Worm (Caenorhabditis elegans) whole organism, L4 larva: ENCODE measurements around the gene sshk-1.
A peak's percentile ranks its signal among the peaks of the same experiment; 100 is the strongest.

Experiments used
- aha-1 ChIP-seq: fragments of 150-350 bp; peaks from one replicate; lab custom pipeline; 2014; ENCODE audit warnings: missing biosample characterization, missing genetic modification characterization
- attf-4 ChIP-seq: sonication (generic microtip); optimal IDR thresholded peaks from 3 replicates; lab custom pipeline; 2017; ENCODE audit warnings: missing biosample characterization, missing genetic modification characterization
- daf-16 ChIP-seq, 3 experiments: sonication (generic microtip); optimal IDR thresholded peaks; 2 replicates each; lab custom pipeline; 2016 to 2017; ENCODE audit warnings: missing genetic modification characterization in 3 of 3, missing genetic modification reagents in 3 of 3, mild to moderate bottlenecking in 2 of 3, missing compliant biosample characterization in 2 of 3, missing biosample characterization in 1 of 3, moderate library complexity in 1 of 3
- daf-19 ChIP-seq: fragments of 200-800 bp; sonication (Bioruptor generic); conservative IDR thresholded peaks from 2 replicates; pipeline ENCODE4 v1.3.6; 2022; ENCODE audit warnings: missing genetic modification characterization, missing compliant biosample characterization
- jun-1 ChIP-seq: fragments of 150-350 bp; optimal IDR thresholded peaks from 2 replicates; lab custom pipeline; 2014; ENCODE audit warnings: missing biosample characterization, missing genetic modification reagents, missing genetic modification characterization
- lin-1 ChIP-seq: fragments of 200-800 bp; sonication (Bioruptor generic); IDR thresholded peaks from 2 replicates; pipeline ENCODE4 v1.3.6; 2022; ENCODE audit warnings: missing genetic modification reagents, missing genetic modification characterization, missing compliant biosample characterization
- nhr-237 ChIP-seq: sonication (generic microtip); optimal IDR thresholded peaks from 2 replicates; lab custom pipeline; 2017; ENCODE audit warnings: missing biosample characterization, missing genetic modification characterization
- nhr-28 ChIP-seq: fragments of 150-350 bp; optimal IDR thresholded peaks from 2 replicates; lab custom pipeline; 2014; ENCODE audit warnings: missing biosample characterization, missing genetic modification characterization
- nhr-48 ChIP-seq: sonication (generic microtip); optimal IDR thresholded peaks from 2 replicates; lab custom pipeline; 2016; ENCODE audit warnings: mild to moderate bottlenecking, missing genetic modification characterization, missing compliant biosample characterization
- nhr-76 ChIP-seq: fragments of 150-350 bp; optimal IDR thresholded peaks from 2 replicates; lab custom pipeline; 2014; ENCODE audit warnings: missing biosample characterization, missing genetic modification characterization
- pha-4 ChIP-seq, 2 experiments: fragments of 150-350 bp in 1 of 2; fragments of 200-800 bp in 1 of 2; sonication (Bioruptor generic) in 1 of 2; IDR thresholded peaks in 1 of 2; optimal IDR thresholded peaks in 1 of 2; 2 replicates each; pipeline versions ENCODE4 v1.3.6 to Lab custom; 2014 to 2022; ENCODE audit warnings: missing genetic modification characterization in 2 of 2, missing genetic modification reagents in 2 of 2, missing biosample characterization in 1 of 2, missing compliant biosample characterization in 1 of 2
- pqm-1 ChIP-seq: sonication (generic microtip); optimal IDR thresholded peaks from 2 replicates; lab custom pipeline; 2017; ENCODE audit warnings: missing biosample characterization, missing genetic modification characterization
- spr-1 ChIP-seq: sonication (generic microtip); optimal IDR thresholded peaks from 2 replicates; lab custom pipeline; 2016; ENCODE audit warnings: mild to moderate bottlenecking, missing genetic modification characterization, missing compliant biosample characterization
- unc-130 ChIP-seq: sonication (generic microtip); optimal IDR thresholded peaks from 2 replicates; lab custom pipeline; 2016; ENCODE audit warnings: missing genetic modification reagents, missing genetic modification characterization, missing compliant biosample characterization
- unc-62 ChIP-seq, 3 experiments: fragments of 150-350 bp in 1 of 3; sonication (generic microtip); optimal IDR thresholded peaks in 2 of 3; peaks in 1 of 3; 1 replicate in 1 of 3; 2 replicates in 2 of 3; lab custom pipeline; 2014 to 2017; ENCODE audit warnings: missing biosample characterization in 3 of 3, missing genetic modification characterization in 3 of 3, missing genetic modification reagents in 3 of 3, missing genotype in 1 of 3

sshk-1 gene

DNA sequence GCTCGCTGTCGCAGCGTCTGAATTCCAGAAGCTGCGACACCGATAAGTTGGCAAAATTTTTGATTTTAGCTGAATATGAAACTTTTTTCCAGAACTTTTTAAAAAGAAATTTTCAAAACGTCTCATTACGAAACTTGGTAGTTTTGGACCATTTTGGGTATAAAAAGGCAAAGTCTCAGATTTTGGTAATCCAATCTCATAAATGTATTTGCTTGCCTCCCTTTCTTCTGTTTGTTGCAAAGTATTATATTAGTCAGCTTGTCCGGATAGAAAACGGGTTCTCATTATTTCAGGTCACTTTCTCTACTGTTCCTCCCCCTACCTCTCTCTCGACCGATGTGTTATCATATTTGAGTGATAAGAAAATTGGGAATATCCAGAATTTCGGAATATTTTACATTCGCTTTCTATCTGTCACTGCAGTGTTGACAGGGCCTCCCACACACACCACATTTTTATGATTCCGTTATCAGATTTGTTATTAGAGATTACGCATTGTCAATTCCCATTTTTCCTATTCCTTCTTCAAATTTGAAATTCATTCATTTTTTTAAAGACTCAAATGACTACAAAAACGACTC, 37.7 kb downstream of the sshk-1 start, which contains the start of gene F31D4.5:
F31D4.5 (plus strand) TSS at position 491 of the 581 bp plus-strand sequence.
- no peak for TF ChIP-seq daf-16 (GFP tag; optimal IDR thresholded peaks at IDR 0.05; lab: Kevin White, UChicago)
- TF ChIP-seq daf-16 (tag; optimal IDR thresholded peaks at IDR 0.05; lab: Kevin White, UChicago): peak; percentile 56
- TF ChIP-seq unc-130 (GFP tag; lab: Kevin White, UChicago): no peak
- no peak for TF ChIP-seq nhr-28 (tag; lab: Kevin White, UChicago)
- no peak for TF ChIP-seq attf-4 (tag; lab: Kevin White, UChicago)
- no peak for TF ChIP-seq spr-1
- no peak for TF ChIP-seq pha-4 (GFP tag; IDR thresholded peaks at IDR 0.05; lab: Robert Waterston, UW)
- TF ChIP-seq pha-4 (tag; optimal IDR thresholded peaks at IDR 0.05; lab: Kevin White, UChicago): no peak
- TF ChIP-seq daf-19 (GFP tag; lab: Robert Waterston, UW): no peak
- no peak for TF ChIP-seq nhr-76
- TF ChIP-seq unc-62 (GFP tag; optimal IDR thresholded peaks at IDR 0.05 in 1 of 2; lab: Kevin White, UChicago): peak in 1 of 2 experiments; percentile 81
- TF ChIP-seq unc-62 (tag; optimal IDR thresholded peaks at IDR 0.05; lab: Kevin White, UChicago): no peak

DNA sequence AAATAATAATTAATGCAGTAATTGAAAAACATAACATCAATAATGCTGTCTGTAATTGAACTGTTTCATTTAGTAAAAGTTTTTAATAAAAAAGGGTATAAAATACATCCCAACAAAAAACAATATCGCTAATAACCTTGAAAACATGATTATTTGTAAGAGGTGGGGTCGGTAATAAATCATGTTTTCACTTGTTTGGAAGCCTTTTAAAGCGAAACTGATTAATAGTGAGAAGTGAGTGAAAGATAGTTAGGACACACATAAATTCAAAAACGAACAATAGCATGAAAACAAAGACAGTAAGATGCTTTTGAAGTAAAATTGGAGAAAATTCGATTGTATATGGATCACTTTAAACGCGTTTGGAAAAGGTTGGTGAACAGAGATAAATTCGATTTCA, 45.1 kb downstream of the sshk-1 start, which contains the start of gene try-4:
try-4 (minus strand) TSS at position 74 of the 400 bp plus-strand sequence.
- TF ChIP-seq lin-1 (no peak), unc-62 (GFP tag; optimal IDR thresholded peaks at IDR 0.05 in 1 of 2; lab: Kevin White, UChicago) (peak in 1 of 2 experiments; percentile 97), unc-62 (tag; optimal IDR thresholded peaks at IDR 0.05; lab: Kevin White, UChicago) (no peak), nhr-48 (no peak), nhr-28 (tag; lab: Kevin White, UChicago) (peak; percentile 10), nhr-237 (tag; lab: Kevin White, UChicago) (no peak)
- TF ChIP-seq, all 104 proteins: peak for 2

DNA sequence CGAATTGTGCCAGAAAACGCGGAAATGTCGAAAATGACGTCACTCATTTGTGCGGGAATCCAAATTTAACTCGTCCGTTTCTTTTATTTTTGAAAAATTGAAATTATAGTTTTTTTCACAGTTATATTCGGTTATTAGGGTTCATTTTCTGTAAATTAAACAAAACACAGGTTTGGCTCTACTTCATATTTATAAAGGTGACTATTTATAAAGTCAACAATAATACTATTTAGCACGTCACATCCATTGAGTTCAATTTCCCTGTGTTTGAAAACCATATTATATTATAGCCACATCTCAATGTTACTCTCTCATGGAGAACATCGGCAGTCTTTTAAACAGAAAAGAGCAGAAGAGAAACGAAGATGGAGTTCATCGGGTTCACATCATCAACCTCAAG, 46.7 kb downstream of the sshk-1 start, which contains the start of gene twk-35:
twk-35 (plus strand) TSS at position 301 of the 400 bp plus-strand sequence.
- TF ChIP-seq aha-1: peak; percentile 67
- no peak for TF ChIP-seq pqm-1
- no peak for TF ChIP-seq jun-1
- TF ChIP-seq, all 104 proteins: peak for 1
